Fruit fly (Drosophila melanogaster): ENCODE results near the gene CG34426.

The CG34426 gene

DNA sequence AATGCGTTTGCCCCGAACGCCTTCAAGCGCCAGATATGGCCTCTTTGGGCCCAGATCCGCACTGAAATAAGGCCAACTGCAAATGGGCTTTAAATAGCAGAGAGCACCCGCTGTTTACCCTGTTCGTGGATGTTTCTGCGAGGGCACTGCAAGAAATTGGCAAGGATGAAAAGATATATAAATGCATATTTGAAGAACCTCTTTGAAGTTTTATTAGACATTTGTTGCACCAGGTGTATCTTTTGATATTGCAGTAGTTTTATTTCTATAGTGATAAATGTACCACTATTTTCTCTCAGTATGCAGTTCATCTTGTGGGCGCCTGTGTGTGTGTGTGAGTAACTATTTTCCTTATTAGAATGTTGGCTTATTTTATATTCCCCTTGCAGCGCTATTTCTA lies 11.2 kb downstream of the CG34426 start (continued):
- TF ChIP-seq inv (GFP tag; IDR thresholded peaks at IDR 0.05; ENCODE audit: partially characterized antibody) (no peak), grau (tag; optimal IDR thresholded peaks at IDR 0.05) (peak; percentile 23), sqz (GFP tag; optimal IDR thresholded peaks at IDR 0.05) (no peak), trem (tag; optimal IDR thresholded peaks at IDR 0.05) (no peak), CG10267 (tag; optimal IDR thresholded peaks at IDR 0.05) (no peak), Ptx1 (GFP tag; IDR thresholded peaks at IDR 0.05) (peak; percentile 56; the same call in 1 of the 2 replicates), sisA (GFP tag; IDR thresholded peaks at IDR 0.05) (peak; percentile 81), trh (GFP tag; optimal IDR thresholded peaks at IDR 0.05) (no peak), CG14441 (GFP tag; IDR thresholded peaks at IDR 0.05) (peak; percentile 65), CG7963 (GFP tag; IDR thresholded peaks at IDR 0.05; ENCODE audit: partially characterized antibody) (no peak), H2.0 (GFP tag; IDR thresholded peaks at IDR 0.05) (peak; percentile 63), Bgb (GFP tag; IDR thresholded peaks at IDR 0.05; ENCODE audit: partially characterized antibody) (no peak), Xrp1 (GFP tag; IDR thresholded peaks at IDR 0.05) (peak; percentile 76), H15 (GFP tag; IDR thresholded peaks at IDR 0.05) (peak; percentile 37; the same call in 1 of the 3 replicates), gem (tag; optimal IDR thresholded peaks at IDR 0.05) (no peak), CG2889 (GFP tag; IDR thresholded peaks at IDR 0.05) (peak; percentile 34; the same call in 1 of the 3 replicates), tgo (GFP tag; IDR thresholded peaks at IDR 0.05) (peak; percentile 71), Dbx (GFP tag; IDR thresholded peaks at IDR 0.05) (peak; percentile 47; the same call in 1 of the 3 replicates), CG16813 (GFP tag; IDR thresholded peaks at IDR 0.05; ENCODE audit: partially characterized antibody) (no peak), ERR (GFP tag; optimal IDR thresholded peaks at IDR 0.05) (no peak), CG1832 (GFP tag; optimal IDR thresholded peaks at IDR 0.05) (no peak), HLH54F (GFP tag; optimal IDR thresholded peaks at IDR 0.05) (no peak), shn (GFP tag; optimal IDR thresholded peaks at IDR 0.05) (no peak), CG5245 (GFP tag; optimal IDR thresholded peaks at IDR 0.05) (no peak), nau (GFP tag; optimal IDR thresholded peaks at IDR 0.05) (no peak), CG32532 (GFP tag; IDR thresholded peaks at IDR 0.05) (peak; percentile 74), CG6254 (GFP tag; optimal IDR thresholded peaks at IDR 0.05) (no peak), CG4707 (GFP tag; optimal IDR thresholded peaks at IDR 0.05) (no peak), CG14667 (GFP tag; IDR thresholded peaks at IDR 0.05) (peak; percentile 61), CG15073 (GFP tag; optimal IDR thresholded peaks at IDR 0.05) (no peak), CG4730 (GFP tag; IDR thresholded peaks at IDR 0.05) (peak; percentile 46; the same call in 1 of the 2 replicates), CG2678 (tag; optimal IDR thresholded peaks at IDR 0.05) (peak; percentile 59), CG3065 (GFP tag; optimal IDR thresholded peaks at IDR 0.05) (no peak), CG4360 (GFP tag; IDR thresholded peaks at IDR 0.05) (no peak), pnt (GFP tag; optimal IDR thresholded peaks at IDR 0.05) (no peak), CG12104 (GFP tag; optimal IDR thresholded peaks at IDR 0.05) (no peak), CG15269 (tag; optimal IDR thresholded peaks at IDR 0.05) (peak; percentile 19), croc (GFP tag; conservative IDR thresholded peaks at IDR 0.05) (0 out of 3 replicates have a peak, but pooled peaks have one; percentile 40), CG32767 (GFP tag; IDR thresholded peaks at IDR 0.05) (peak; percentile 68), CG12391 (tag; optimal IDR thresholded peaks at IDR 0.05) (peak; percentile 4), Eip74EF (GFP tag; optimal IDR thresholded peaks at IDR 0.05) (no peak), sens (GFP tag) (peak; percentile 76), Neu2 (GFP tag; optimal IDR thresholded peaks at IDR 0.05; ENCODE audit: borderline replicate concordance) (no peak), CG10366 (GFP tag; IDR thresholded peaks at IDR 0.05) (peak; percentile 70), CG18764 (GFP tag; optimal IDR thresholded peaks at IDR 0.05) (no peak), mirr (GFP tag; optimal IDR thresholded peaks at IDR 0.05) (no peak), ewg (GFP tag; optimal IDR thresholded peaks at IDR 0.05) (no peak), CG11085 (GFP tag; IDR thresholded peaks at IDR 0.05) (no peak), CG18599 (GFP tag; optimal IDR thresholded peaks at IDR 0.05) (peak; percentile 24), CG9215 (GFP tag; IDR thresholded peaks at IDR 0.05) (peak; percentile 39; the same call in 1 of the 2 replicates), CG6689 (GFP tag; IDR thresholded peaks at IDR 0.05) (peak; percentile 74)

All from whole organism, embryonic.